Worm (Caenorhabditis elegans): ENCODE results near the gene fbxl-3.

fbxl-3 gene

ce11 chrII:5373275-5374047, 25.2 kb downstream of the fbxl-3 start, which contains the start of the genes agt-2 and F09E5.3:
agt-2 (minus strand) TSS chrII:5373827.
F09E5.3 (plus strand) TSS chrII:5373997.
- TF ChIP-seq zag-1 (tag; optimal IDR thresholded peaks at IDR 0.05) (peak; percentile 31), nhr-77 (tag; optimal IDR thresholded peaks at IDR 0.05) (peak; percentile 4), nhr-67 (tag; optimal IDR thresholded peaks at IDR 0.05) (no peak), elt-2 (tag; optimal IDR thresholded peaks at IDR 0.05) (peak; percentile 92), fkh-10 (GFP tag; optimal IDR thresholded peaks at IDR 0.05) (peak; percentile 74), ceh-9 (tag; optimal IDR thresholded peaks at IDR 0.05) (no peak), R02D3.7 (tag; optimal IDR thresholded peaks at IDR 0.05) (peak; percentile 75), ama-1 (optimal IDR thresholded peaks at IDR 0.05) (peak; percentile 77), elt-3 (tag; optimal IDR thresholded peaks at IDR 0.05) (no peak), ceh-16 (tag; optimal IDR thresholded peaks at IDR 0.05) (no peak), fkh-2 (tag; optimal IDR thresholded peaks at IDR 0.05) (no peak), pqm-1 (tag; optimal IDR thresholded peaks at IDR 0.05) (peak; percentile 71), ztf-4 (tag; optimal IDR thresholded peaks at IDR 0.05) (peak; percentile 77), nhr-237 (tag; optimal IDR thresholded peaks at IDR 0.05) (no peak), ceh-28 (tag; optimal IDR thresholded peaks at IDR 0.05) (peak; percentile 79), nfya-1 (tag; optimal IDR thresholded peaks at IDR 0.05; ENCODE audit: insufficient read depth) (peak; percentile 88), nhr-12 (tag; optimal IDR thresholded peaks at IDR 0.05) (no peak), pha-4 (tag; optimal IDR thresholded peaks at IDR 0.05) (peak; percentile 97), elt-1 (tag; optimal IDR thresholded peaks at IDR 0.05) (peak; percentile 42), egl-5 (tag; optimal IDR thresholded peaks at IDR 0.05) (peak; percentile 23), nhr-11 (tag; optimal IDR thresholded peaks at IDR 0.05) (peak; percentile 81), lin-15B (tag; optimal IDR thresholded peaks at IDR 0.05) (peak; percentile 88), nhr-23 (tag; optimal IDR thresholded peaks at IDR 0.05) (peak; percentile 97), skn-1 (tag; optimal IDR thresholded peaks at IDR 0.05) (peak; percentile 23), egl-27 (tag; optimal IDR thresholded peaks at IDR 0.05) (no peak), unc-62 (GFP tag; optimal IDR thresholded peaks at IDR 0.05) (peak; percentile 13), lin-39 (tag; optimal IDR thresholded peaks at IDR 0.05) (peak; percentile 59), lsy-12 (tag; optimal IDR thresholded peaks at IDR 0.05) (peak; percentile 84), ceh-82 (tag; optimal IDR thresholded peaks at IDR 0.05) (peak; percentile 36), jun-1 (tag; optimal IDR thresholded peaks at IDR 0.05) (peak; percentile 71), nhr-25 (tag; optimal IDR thresholded peaks at IDR 0.05) (peak; percentile 95), snpc-4 (tag; optimal IDR thresholded peaks at IDR 0.05) (peak; percentile 88), ZK546.5 (tag; optimal IDR thresholded peaks at IDR 0.05) (no peak), hmg-11 (tag; optimal IDR thresholded peaks at IDR 0.05) (peak; percentile 84), tbx-2 (tag; optimal IDR thresholded peaks at IDR 0.05) (peak; percentile 73), ztf-11 (tag; optimal IDR thresholded peaks at IDR 0.05) (no peak), nhr-43 (tag; optimal IDR thresholded peaks at IDR 0.05; ENCODE audit: poor library complexity, severe bottlenecking) (peak; percentile 89)

ce11 chrII:5370641-5371040, 28.1 kb downstream of the fbxl-3 start, which contains the start of gene F09E5.12:
F09E5.12 (minus strand) TSS chrII:5370741.
- TF ChIP-seq egl-27 (tag; optimal IDR thresholded peaks at IDR 0.05): no peak
- no peak for TF ChIP-seq mml-1 (tag; optimal IDR thresholded peaks at IDR 0.05)
- no peak for TF ChIP-seq nhr-12 (tag; optimal IDR thresholded peaks at IDR 0.05)
- no peak for TF ChIP-seq fkh-2 (tag; optimal IDR thresholded peaks at IDR 0.05)
- no peak for TF ChIP-seq fos-1 (tag; optimal IDR thresholded peaks at IDR 0.05)
- TF ChIP-seq aly-2 (tag; optimal IDR thresholded peaks at IDR 0.05): no peak
- no peak for TF ChIP-seq nhr-43 (tag; optimal IDR thresholded peaks at IDR 0.05; ENCODE audit: poor library complexity, severe bottlenecking)
- no peak for TF ChIP-seq lin-15B (tag; optimal IDR thresholded peaks at IDR 0.05)

ce11 chrII:5365645-5366044, 33.1 kb downstream of the fbxl-3 start, which contains the start of gene F09E5.16:
F09E5.16 (minus strand) TSS chrII:5365745.
- TF ChIP-seq zag-1 (tag; optimal IDR thresholded peaks at IDR 0.05) (no peak), snpc-4 (tag; optimal IDR thresholded peaks at IDR 0.05) (no peak), nhr-23 (tag; optimal IDR thresholded peaks at IDR 0.05) (no peak), nhr-43 (tag; optimal IDR thresholded peaks at IDR 0.05; ENCODE audit: poor library complexity, severe bottlenecking) (no peak), R02D3.7 (tag; optimal IDR thresholded peaks at IDR 0.05) (no peak), sea-2 (GFP tag; optimal IDR thresholded peaks at IDR 0.05) (no peak), lin-39 (tag; optimal IDR thresholded peaks at IDR 0.05) (no peak), nhr-76 (tag; optimal IDR thresholded peaks at IDR 0.05) (no peak), nfya-1 (tag; optimal IDR thresholded peaks at IDR 0.05; ENCODE audit: insufficient read depth) (no peak), pqm-1 (tag; optimal IDR thresholded peaks at IDR 0.05) (no peak), elt-2 (tag; optimal IDR thresholded peaks at IDR 0.05) (no peak)
